Worm (Caenorhabditis elegans) whole organism, young adult: ENCODE results near the gene F46C5.2.

Experiments used
- F23B12.7 ChIP-seq: sonication (generic microtip); optimal IDR thresholded peaks from 2 replicates; lab custom pipeline; 2017; ENCODE audit warnings: missing genetic modification characterization, mild to moderate bottlenecking, missing compliant biosample characterization, antibody characterized with exemption, moderate library complexity; ENCODE audit not compliant: insufficient read depth
- Y53F4B.3 ChIP-seq: fragments of 200-800 bp; sonication (Bioruptor generic); IDR thresholded peaks from 2 replicates; pipeline ENCODE4 v1.3.6; 2022; ENCODE audit warnings: missing genetic modification reagents, missing genetic modification characterization, missing compliant biosample characterization
- Y95B8A.8 ChIP-seq: fragments of 200-800 bp; sonication (Bioruptor generic); IDR thresholded peaks from 2 replicates; pipeline ENCODE4 v1.3.6; 2022; ENCODE audit warnings: missing genetic modification reagents, missing genetic modification characterization, missing compliant biosample characterization
- egl-18 ChIP-seq: fragments of 200-800 bp; sonication (Bioruptor generic); IDR thresholded peaks from 2 replicates; pipeline ENCODE4 v1.3.6; 2022; ENCODE audit warnings: missing genetic modification reagents, missing genetic modification characterization, missing compliant biosample characterization
- ets-4 ChIP-seq: fragments of 200-800 bp; sonication (Bioruptor generic); optimal IDR thresholded peaks from 2 replicates; lab custom pipeline; 2018; ENCODE audit warnings: mild to moderate bottlenecking, missing genetic modification characterization, missing compliant biosample characterization
- nhr-179 ChIP-seq: sonication (generic microtip); optimal IDR thresholded peaks from 2 replicates; lab custom pipeline; 2016; ENCODE audit warnings: mild to moderate bottlenecking, missing genetic modification characterization, missing compliant biosample characterization
- pha-4 ChIP-seq: fragments of 150-350 bp; sonication (generic microtip); optimal IDR thresholded peaks from 2 replicates; lab custom pipeline; 2014; ENCODE audit warnings: missing biosample characterization, missing genetic modification reagents, missing genetic modification characterization

ce11 chrII:8783451-8783967 lies 45.6 kb downstream of the F46C5.2 start, which contains the start of gene sgn-1:
- TF ChIP-seq Y95B8A.8 (GFP tag; lab: Robert Waterston, UW) (no peak), F23B12.7 (tag; lab: Kevin White, UChicago) (no peak), ets-4 (no peak), Y53F4B.3 (GFP tag; lab: Robert Waterston, UW) (no peak), nhr-179 (tag; lab: Kevin White, UChicago) (no peak), pha-4 (tag; lab: Kevin White, UChicago) (no peak), egl-18 (GFP tag; lab: Robert Waterston, UW) (no peak)
